Worm (Caenorhabditis elegans) whole organism, L4 larva: ENCODE measurements around the gene ZK1320.11.

Source experiments
- aha-1 ChIP-seq: fragments of 150-350 bp; peaks from one replicate; lab custom pipeline; 2014; ENCODE audit warnings: missing biosample characterization, missing genetic modification characterization
- dmd-6 ChIP-seq: fragments of 200-800 bp; sonication (Bioruptor generic); IDR thresholded peaks from 2 replicates; pipeline ENCODE4 v1.3.6; 2022; ENCODE audit warnings: missing genetic modification reagents, missing genetic modification characterization, missing compliant biosample characterization
- dmd-9 ChIP-seq: fragments of 200-800 bp; sonication (Bioruptor generic); IDR thresholded peaks from 2 replicates; pipeline ENCODE4 v1.3.6; 2022; ENCODE audit warnings: missing genetic modification reagents, missing genetic modification characterization, missing compliant biosample characterization
- fkh-10 ChIP-seq: fragments of 150-350 bp; optimal IDR thresholded peaks from 2 replicates; lab custom pipeline; 2014; ENCODE audit warnings: missing biosample characterization, missing genetic modification reagents, missing genetic modification characterization
- lin-1 ChIP-seq: fragments of 200-800 bp; sonication (Bioruptor generic); IDR thresholded peaks from 2 replicates; pipeline ENCODE4 v1.3.6; 2022; ENCODE audit warnings: missing genetic modification reagents, missing genetic modification characterization, missing compliant biosample characterization
- lin-39 ChIP-seq: fragments of 150-350 bp; optimal IDR thresholded peaks from 2 replicates; lab custom pipeline; 2014; ENCODE audit warnings: missing biosample characterization, missing genetic modification reagents, missing genetic modification characterization
- nhr-76 ChIP-seq: fragments of 150-350 bp; optimal IDR thresholded peaks from 2 replicates; lab custom pipeline; 2014; ENCODE audit warnings: missing biosample characterization, missing genetic modification characterization
- nhr-77 ChIP-seq: fragments of 150-350 bp; optimal IDR thresholded peaks from 2 replicates; lab custom pipeline; 2014; ENCODE audit warnings: missing biosample characterization, missing genetic modification characterization
- sdz-12 ChIP-seq: fragments of 200-800 bp; sonication (Bioruptor generic); optimal IDR thresholded peaks from 2 replicates; lab custom pipeline; 2018; ENCODE audit warnings: mild to moderate bottlenecking, missing genetic modification characterization, missing compliant biosample characterization
- snpc-4 ChIP-seq: fragments of 150-350 bp; optimal IDR thresholded peaks from 2 replicates; lab custom pipeline; 2014; ENCODE audit warnings: missing biosample characterization, missing genetic modification characterization

- TF ChIP-seq sdz-12 (GFP tag; lab: Kevin White, UChicago): no peak
- no peak for TF ChIP-seq nhr-76 (tag; lab: Kevin White, UChicago)
- TF ChIP-seq fkh-10 (GFP tag; lab: Kevin White, UChicago): no peak
- TF ChIP-seq aha-1 (tag; lab: Kevin White, UChicago): no peak
- no peak for TF ChIP-seq dmd-9
- no peak for TF ChIP-seq nhr-77 (tag; lab: Kevin White, UChicago)
- no peak for TF ChIP-seq snpc-4 (tag; lab: Kevin White, UChicago)
- no peak for TF ChIP-seq dmd-6
- TF ChIP-seq lin-1 (GFP tag; lab: Robert Waterston, UW): no peak
- TF ChIP-seq lin-39 (tag; lab: Kevin White, UChicago): no peak
Measured at ce11 chrII:9706207-9706606, 38.8 kb downstream of the ZK1320.11 start, which contains the start of gene Y53C12A.3.
